Fruit fly (Drosophila melanogaster) whole organism, embryonic: ENCODE results near the gene Nrd1.

Experiments
- ATbp ChIP-seq: fragments of 200-800 bp; sonication (Bioruptor generic); optimal IDR thresholded peaks from 2 replicates; lab custom pipeline; 2017; ENCODE audit warnings: missing biosample characterization, mild to moderate bottlenecking, missing genetic modification characterization, missing genetic modification reagents
- Aef1 ChIP-seq: fragments of 200-800 bp; sonication (Bioruptor generic); IDR thresholded peaks from 3 replicates; pipeline ENCODE4 v1.3.6; 2022; ENCODE audit warnings: missing biosample characterization, missing genetic modification characterization
- Atf-2 ChIP-seq: fragments of 200-800 bp; sonication (Bioruptor generic); optimal IDR thresholded peaks from 2 replicates; lab custom pipeline; 2016; ENCODE audit warnings: missing biosample characterization, missing genetic modification characterization
- B-H2 ChIP-seq: fragments of 200-800 bp; sonication (Bioruptor generic); optimal IDR thresholded peaks from 2 replicates; lab custom pipeline; 2018; ENCODE audit warnings: missing biosample characterization, mild to moderate bottlenecking, missing genetic modification characterization
- BEAF-32 ChIP-seq: fragments of 200-800 bp; sonication (Bioruptor generic); optimal IDR thresholded peaks from 3 replicates; lab custom pipeline; 2017; ENCODE audit warnings: missing biosample characterization, missing genetic modification characterization, mild to moderate bottlenecking, moderate library complexity, missing genetic modification reagents
- CG10147 ChIP-seq: fragments of 200-800 bp; sonication (Bioruptor generic); optimal IDR thresholded peaks from 2 replicates; lab custom pipeline; 2019; ENCODE audit warnings: missing biosample characterization, mild to moderate bottlenecking, missing genetic modification characterization, moderate library complexity
- CG10267 ChIP-seq: fragments of 200-800 bp; sonication (Bioruptor generic); optimal IDR thresholded peaks from 2 replicates; lab custom pipeline; 2018; ENCODE audit warnings: missing biosample characterization, mild to moderate bottlenecking, missing genetic modification characterization, moderate library complexity
- CG10321 ChIP-seq: fragments of 200-800 bp; sonication (Bioruptor generic); IDR thresholded peaks from 2 replicates; pipeline ENCODE4 v1.3.6; 2022; ENCODE audit warnings: missing biosample characterization, missing genetic modification characterization
- CG10959 ChIP-seq: fragments of 200-800 bp; sonication (Bioruptor generic); IDR thresholded peaks from 2 replicates; pipeline ENCODE4 v1.3.6; 2022; ENCODE audit warnings: missing biosample characterization, missing genetic modification characterization
- CG13775 ChIP-seq: fragments of 200-800 bp; sonication (Bioruptor generic); optimal IDR thresholded peaks from 3 replicates; lab custom pipeline; 2017; ENCODE audit warnings: missing biosample characterization, mild to moderate bottlenecking, missing genetic modification characterization
- CG15479 ChIP-seq: fragments of 200-800 bp; sonication (Bioruptor generic); optimal IDR thresholded peaks from 3 replicates; lab custom pipeline; 2019; ENCODE audit warnings: missing biosample characterization, mild to moderate bottlenecking, missing genetic modification characterization, moderate library complexity
- CG16863 ChIP-seq: fragments of 200-800 bp; sonication (Bioruptor generic); optimal IDR thresholded peaks from 3 replicates; lab custom pipeline; 2016; ENCODE audit warnings: missing biosample characterization, missing genetic modification characterization
- CG17186 ChIP-seq: fragments of 200-800 bp; sonication (Bioruptor generic); optimal IDR thresholded peaks from 3 replicates; lab custom pipeline; 2017; ENCODE audit warnings: missing biosample characterization, missing genetic modification reagents, missing genetic modification characterization
- CG2116 ChIP-seq: fragments of 200-800 bp; sonication (Bioruptor generic); optimal IDR thresholded peaks from 3 replicates; lab custom pipeline; 2018; ENCODE audit warnings: missing biosample characterization, mild to moderate bottlenecking, missing genetic modification characterization
- CG3065 ChIP-seq: fragments of 200-800 bp; sonication (Bioruptor generic); optimal IDR thresholded peaks from 2 replicates; lab custom pipeline; 2016; ENCODE audit warnings: missing biosample characterization, missing genetic modification characterization
- CG31441 ChIP-seq: fragments of 200-800 bp; sonication (Bioruptor generic); IDR thresholded peaks from 2 replicates; pipeline ENCODE4 v1.3.6; 2022; ENCODE audit warnings: missing biosample characterization, missing genetic modification characterization
- CG3163 ChIP-seq: fragments of 200-800 bp; sonication (Bioruptor generic); optimal IDR thresholded peaks from 3 replicates; lab custom pipeline; 2016; ENCODE audit warnings: missing biosample characterization, missing genetic modification characterization
- CG33557 ChIP-seq: fragments of 200-800 bp; sonication (Bioruptor generic); optimal IDR thresholded peaks from 2 replicates; lab custom pipeline; 2019; ENCODE audit warnings: missing biosample characterization, mild to moderate bottlenecking, missing genetic modification characterization, moderate library complexity
- CG4328 ChIP-seq: fragments of 200-800 bp; sonication (Bioruptor generic); optimal IDR thresholded peaks from 3 replicates; lab custom pipeline; 2017; ENCODE audit warnings: missing biosample characterization, missing genetic modification reagents, missing genetic modification characterization
- CG4424 ChIP-seq: fragments of 200-800 bp; sonication (Bioruptor generic); optimal IDR thresholded peaks from 3 replicates; lab custom pipeline; 2016; ENCODE audit warnings: missing biosample characterization, missing genetic modification characterization
- CG6683 ChIP-seq: fragments of 200-800 bp; sonication (Bioruptor generic); optimal IDR thresholded peaks from 2 replicates; lab custom pipeline; 2017; ENCODE audit warnings: missing biosample characterization, mild to moderate bottlenecking, missing genetic modification characterization, missing genetic modification reagents
- CG8089 ChIP-seq: fragments of 200-800 bp; sonication (Bioruptor generic); optimal IDR thresholded peaks from 3 replicates; lab custom pipeline; 2016; ENCODE audit warnings: missing biosample characterization, missing genetic modification characterization
- CG8388 ChIP-seq: fragments of 200-800 bp; sonication (Bioruptor generic); optimal IDR thresholded peaks from 2 replicates; lab custom pipeline; 2019; ENCODE audit warnings: missing biosample characterization, mild to moderate bottlenecking, missing genetic modification characterization, moderate library complexity
- CG9215 ChIP-seq: fragments of 200-800 bp; sonication (Bioruptor generic); IDR thresholded peaks from 2 replicates; pipeline ENCODE4 v1.3.6; 2022; ENCODE audit warnings: missing biosample characterization, missing genetic modification characterization
- CG9932 ChIP-seq: fragments of 200-800 bp; sonication (Bioruptor generic); IDR thresholded peaks from 2 replicates; pipeline ENCODE4 v1.3.6; 2022; ENCODE audit warnings: missing biosample characterization, missing genetic modification characterization
- E2f1 ChIP-seq: fragments of 200-800 bp; sonication (Bioruptor generic); IDR thresholded peaks from 2 replicates; pipeline ENCODE4 v1.3.6; 2022; ENCODE audit warnings: missing biosample characterization, missing genetic modification characterization
- Ets97D ChIP-seq: fragments of 200-800 bp; sonication (Bioruptor generic); optimal IDR thresholded peaks from 3 replicates; lab custom pipeline; 2016; ENCODE audit warnings: missing biosample characterization, missing genetic modification characterization
- HHEX ChIP-seq: fragments of 200-800 bp; sonication (Bioruptor generic); optimal IDR thresholded peaks from 3 replicates; lab custom pipeline; 2017; ENCODE audit warnings: missing biosample characterization, mild to moderate bottlenecking, missing genetic modification characterization, missing genetic modification reagents
- Max ChIP-seq: fragments of 200-800 bp; sonication (Bioruptor generic); optimal IDR thresholded peaks from 2 replicates; lab custom pipeline; 2016; ENCODE audit warnings: missing biosample characterization, mild to moderate bottlenecking, missing genetic modification characterization
- Ssrp ChIP-seq: fragments of 200-800 bp; sonication (Bioruptor generic); optimal IDR thresholded peaks from 2 replicates; lab custom pipeline; 2018; ENCODE audit warnings: missing biosample characterization, mild to moderate bottlenecking, missing genetic modification characterization, moderate library complexity
- Taf1 ChIP-seq: fragments of 200-800 bp; sonication (Bioruptor generic); IDR thresholded peaks from 2 replicates; pipeline ENCODE4 v1.3.6; 2022; ENCODE audit warnings: missing biosample characterization, missing genetic modification characterization
- ab ChIP-seq: fragments of 200-800 bp; sonication (Bioruptor generic); optimal IDR thresholded peaks from 2 replicates; lab custom pipeline; 2016; ENCODE audit warnings: missing biosample characterization, missing genetic modification characterization
- abd-A ChIP-seq: fragments of 200-800 bp; sonication (Bioruptor generic); optimal IDR thresholded peaks from 3 replicates; lab custom pipeline; 2019; ENCODE audit warnings: missing biosample characterization, mild to moderate bottlenecking, missing genetic modification characterization, moderate library complexity
- bigmax ChIP-seq: fragments of 200-800 bp; sonication (Bioruptor generic); optimal IDR thresholded peaks from 2 replicates; lab custom pipeline; 2018; ENCODE audit warnings: missing biosample characterization, mild to moderate bottlenecking, missing genetic modification characterization
- chinmo ChIP-seq: fragments of 200-800 bp; sonication (Bioruptor generic); IDR thresholded peaks from 4 replicates; pipeline ENCODE4 v1.3.6; 2022; ENCODE audit warnings: missing biosample characterization, missing genetic modification characterization; ENCODE audit not compliant: partially characterized antibody
- chm ChIP-seq: fragments of 200-800 bp; sonication (Bioruptor generic); IDR thresholded peaks from 2 replicates; pipeline ENCODE4 v1.3.6; 2022; ENCODE audit warnings: missing biosample characterization, missing genetic modification characterization
- ci ChIP-seq: fragments of 200-800 bp; sonication (Bioruptor generic); IDR thresholded peaks from 3 replicates; pipeline ENCODE4 v1.3.6; 2022; ENCODE audit warnings: missing biosample characterization, missing genetic modification characterization
- da ChIP-seq: fragments of 200-800 bp; sonication (Bioruptor generic); optimal IDR thresholded peaks from 2 replicates; lab custom pipeline; 2016; ENCODE audit warnings: missing biosample characterization, missing genetic modification characterization
- gt ChIP-seq: fragments of 200-800 bp; sonication (Bioruptor generic); IDR thresholded peaks from 2 replicates; pipeline ENCODE4 v1.3.6; 2022; ENCODE audit warnings: missing biosample characterization, missing genetic modification characterization
- mld ChIP-seq: fragments of 200-800 bp; sonication (Bioruptor generic); IDR thresholded peaks from 3 replicates; pipeline ENCODE4 v1.3.6; 2022; ENCODE audit warnings: missing biosample characterization, missing genetic modification characterization; ENCODE audit not compliant: partially characterized antibody
- nmo ChIP-seq: fragments of 200-800 bp; sonication (Bioruptor generic); optimal IDR thresholded peaks from 2 replicates; lab custom pipeline; 2018; ENCODE audit warnings: missing biosample characterization, mild to moderate bottlenecking, missing genetic modification characterization, moderate library complexity
- odd ChIP-seq: fragments of 200-800 bp; sonication (Bioruptor generic); optimal IDR thresholded peaks from 2 replicates; lab custom pipeline; 2017; ENCODE audit warnings: missing biosample characterization, mild to moderate bottlenecking, missing genetic modification characterization
- otp ChIP-seq: fragments of 200-800 bp; sonication (Bioruptor generic); IDR thresholded peaks from 3 replicates; pipeline ENCODE4, ENCODE4 v1.3.6; 2022; ENCODE audit warnings: missing biosample characterization, missing genetic modification characterization
- pb ChIP-seq: fragments of 200-800 bp; sonication (Bioruptor generic); optimal IDR thresholded peaks from 3 replicates; lab custom pipeline; 2016; ENCODE audit warnings: missing biosample characterization, missing genetic modification characterization
- pros ChIP-seq: fragments of 200-800 bp; sonication (Bioruptor generic); optimal IDR thresholded peaks from 3 replicates; lab custom pipeline; 2019; ENCODE audit warnings: missing biosample characterization, mild to moderate bottlenecking, missing genetic modification characterization, moderate library complexity
- psq ChIP-seq: fragments of 200-800 bp; sonication (Bioruptor generic); optimal IDR thresholded peaks from 2 replicates; lab custom pipeline; 2017; ENCODE audit warnings: missing biosample characterization, missing genetic modification characterization
- repo ChIP-seq: fragments of 200-800 bp; sonication (Bioruptor generic); optimal IDR thresholded peaks from 2 replicates; lab custom pipeline; 2016; ENCODE audit warnings: missing biosample characterization, missing genetic modification characterization
- sens ChIP-seq: fragments of 200-800 bp; sonication (Bioruptor generic); peaks from one replicate; lab custom pipeline; 2016; ENCODE audit warnings: missing biosample characterization, missing genetic modification characterization
- slbo ChIP-seq: fragments of 200-800 bp; sonication (Bioruptor generic); IDR thresholded peaks from 2 replicates; pipeline ENCODE4 v1.3.6; 2022; ENCODE audit warnings: missing biosample characterization, missing genetic modification characterization
- sqz ChIP-seq: fragments of 200-800 bp; sonication (Bioruptor generic); optimal IDR thresholded peaks from 3 replicates; lab custom pipeline; 2018; ENCODE audit warnings: missing biosample characterization, mild to moderate bottlenecking, missing genetic modification characterization
- toy ChIP-seq: fragments of 200-800 bp; sonication (Bioruptor generic); IDR thresholded peaks from 2 replicates; pipeline ENCODE4 v1.3.6; 2022; ENCODE audit warnings: missing biosample characterization, missing genetic modification characterization
- tx ChIP-seq: fragments of 200-800 bp; sonication (Bioruptor generic); optimal IDR thresholded peaks from 2 replicates; lab custom pipeline; 2016; ENCODE audit warnings: missing biosample characterization, missing genetic modification characterization

Nrd1 gene

DNA sequence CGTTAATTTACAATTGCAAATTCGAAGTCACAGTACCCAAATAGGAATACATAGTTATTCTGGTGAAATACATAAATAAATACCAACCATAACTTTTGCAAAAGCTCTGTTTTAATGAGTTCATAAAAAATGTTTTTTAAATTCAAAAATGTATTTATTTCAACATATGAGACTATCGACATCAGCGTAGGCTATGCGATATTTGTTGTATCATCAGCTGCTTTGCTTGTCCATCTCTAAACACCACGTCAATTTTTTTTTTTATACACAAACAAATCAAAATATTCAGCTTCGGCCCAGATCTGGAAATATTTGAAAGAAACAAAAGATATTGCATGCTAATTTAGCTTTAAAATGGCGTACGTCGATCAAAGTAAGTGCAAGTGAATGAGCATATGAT lies 19.4 kb upstream of the Nrd1 start, which contains the start of gene CG1840 (continued):
- TF ChIP-seq CG3065 (GFP tag; lab: Kevin White, UChicago) (no peak), CG4328 (GFP tag; lab: Kevin White, UChicago) (no peak), CG6683 (no peak), gt (GFP tag; lab: Robert Waterston, UW) (no peak), chm (GFP tag; lab: Robert Waterston, UW) (no peak), B-H2 (GFP tag; lab: Kevin White, UChicago) (no peak), nmo (GFP tag; lab: Kevin White, UChicago) (no peak), slbo (GFP tag; lab: Robert Waterston, UW) (peak; percentile 57), da (GFP tag; lab: Kevin White, UChicago) (no peak), CG17186 (GFP tag; lab: Kevin White, UChicago) (no peak), odd (GFP tag; lab: Kevin White, UChicago) (no peak), abd-A (no peak), CG10147 (GFP tag; lab: Kevin White, UChicago) (no peak), CG33557 (GFP tag; lab: Kevin White, UChicago) (no peak), repo (GFP tag; lab: Kevin White, UChicago) (no peak), BEAF-32 (peak; percentile 76), Ets97D (GFP tag; lab: Kevin White, UChicago) (peak; percentile 13), sens (peak; percentile 78), CG8089 (GFP tag; lab: Kevin White, UChicago) (no peak), pb (GFP tag; lab: Kevin White, UChicago) (no peak), Atf-2 (GFP tag; lab: Kevin White, UChicago) (no peak), CG10267 (tag; lab: Kevin White, UChicago) (peak; percentile 44), CG10321 (GFP tag; lab: Robert Waterston, UW) (no peak), otp (GFP tag; lab: Robert Waterston, UW) (no peak), CG15479 (GFP tag; lab: Kevin White, UChicago) (no peak), tx (GFP tag; lab: Kevin White, UChicago) (no peak), CG8388 (GFP tag; lab: Kevin White, UChicago) (no peak), Aef1 (GFP tag; lab: Robert Waterston, UW) (no peak), Ssrp (tag; lab: Kevin White, UChicago) (no peak), Taf1 (GFP tag; lab: Robert Waterston, UW) (no peak), CG2116 (GFP tag; lab: Kevin White, UChicago) (peak; percentile 1), bigmax (GFP tag; lab: Kevin White, UChicago) (no peak), CG31441 (GFP tag; lab: Robert Waterston, UW) (no peak), psq (no peak), toy (no peak), chinmo (GFP tag; lab: Robert Waterston, UW) (0 out of 4 replicates have a peak, but pooled peaks have one; percentile 29), ab (GFP tag; lab: Kevin White, UChicago) (no peak), CG13775 (GFP tag; lab: Kevin White, UChicago) (no peak), ci (GFP tag; lab: Robert Waterston, UW) (no peak), E2f1 (GFP tag; lab: Robert Waterston, UW) (no peak), CG10959 (GFP tag; lab: Robert Waterston, UW) (no peak), CG4424 (no peak), CG3163 (GFP tag; lab: Kevin White, UChicago) (no peak), sqz (peak; percentile 90), mld (0 out of 3 replicates have a peak, but pooled peaks have one; percentile 55), CG9215 (GFP tag; lab: Robert Waterston, UW) (no peak), Max (GFP tag; lab: Kevin White, UChicago) (no peak), HHEX (GFP tag; lab: Kevin White, UChicago) (no peak), pros (no peak), CG9932 (GFP tag; lab: Robert Waterston, UW) (peak; percentile 57), ATbp (GFP tag; lab: Kevin White, UChicago) (no peak), CG16863 (GFP tag; lab: Kevin White, UChicago) (no peak)
